Worm (Caenorhabditis elegans) whole organism, midembryonic: Measurements from ENCODE around the gene str-211.

Experiments used
- T22C8.4 ChIP-seq: fragments of 200-800 bp; sonication (Bioruptor generic); IDR thresholded peaks from 2 replicates; pipeline ENCODE4 v1.3.6; 2022; ENCODE audit warnings: missing genetic modification characterization, missing compliant biosample characterization
- cog-1 ChIP-seq: sonication (generic microtip); optimal IDR thresholded peaks from 2 replicates; lab custom pipeline; 2016; ENCODE audit warnings: missing genetic modification characterization, missing compliant biosample characterization
- flt-1 ChIP-seq: fragments of 200-800 bp; sonication (Bioruptor generic); IDR thresholded peaks from 2 replicates; pipeline ENCODE4 v1.3.6; 2022; ENCODE audit warnings: missing genetic modification characterization, missing compliant biosample characterization
- klf-2 ChIP-seq: fragments of 200-800 bp; sonication (Bioruptor generic); conservative IDR thresholded peaks from 2 replicates; pipeline ENCODE4 v1.3.6; 2022; ENCODE audit warnings: missing genetic modification reagents, missing genetic modification characterization, missing compliant biosample characterization
- med-1 ChIP-seq: sonication (generic microtip); optimal IDR thresholded peaks from 2 replicates; lab custom pipeline; 2017; ENCODE audit warnings: missing genetic modification characterization, mild to moderate bottlenecking, missing compliant biosample characterization, antibody characterized with exemption, missing genetic modification reagents; ENCODE audit not compliant: insufficient read depth
- tab-1 ChIP-seq: fragments of 200-800 bp; sonication (Bioruptor generic); IDR thresholded peaks from 2 replicates; pipeline ENCODE4 v1.3.6; 2022; ENCODE audit warnings: missing genetic modification characterization, missing compliant biosample characterization
- ztf-29 ChIP-seq: fragments of 200-800 bp; sonication (Bioruptor generic); IDR thresholded peaks from 2 replicates; pipeline ENCODE4 v1.3.6; 2022; ENCODE audit warnings: missing genetic modification reagents, missing genetic modification characterization, missing compliant biosample characterization

DNA sequence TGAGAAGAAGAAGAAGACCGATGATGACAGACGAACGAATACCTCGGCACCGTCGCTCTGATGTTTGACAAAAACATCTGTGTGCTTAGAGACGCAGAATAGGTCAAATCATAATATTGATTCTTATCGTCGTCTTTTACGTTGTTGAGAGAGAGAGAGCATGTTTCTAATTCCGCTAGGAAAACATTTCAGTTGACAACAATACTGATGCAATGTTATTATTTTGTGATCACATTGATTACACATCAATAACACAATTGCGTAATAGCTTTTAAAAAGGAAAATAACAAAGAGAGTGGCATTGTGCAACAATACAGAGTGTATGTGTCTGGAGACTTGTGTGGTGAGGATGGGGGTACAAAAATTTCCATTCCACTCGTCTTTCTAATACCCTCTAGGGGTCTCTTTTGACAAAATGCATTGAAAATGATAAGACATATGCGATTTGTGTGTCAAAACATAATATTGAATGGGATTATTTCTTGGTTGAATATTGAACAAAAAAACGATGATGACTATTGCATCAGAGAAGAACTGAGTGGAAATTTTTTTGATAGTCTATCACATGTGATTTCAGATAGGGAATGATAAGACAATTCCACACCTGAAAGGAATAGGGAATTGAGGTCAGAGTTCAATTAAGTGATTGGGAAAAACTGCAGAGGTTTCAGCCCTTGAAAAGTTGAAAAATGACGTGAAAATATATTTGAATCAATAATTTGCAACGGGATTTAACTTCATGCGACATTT lies 20.7 kb upstream of the str-211 start:
- TF ChIP-seq tab-1 (GFP tag; lab: Robert Waterston, UW) (no peak), cog-1 (no peak), klf-2 (no peak), flt-1 (GFP tag; lab: Robert Waterston, UW) (no peak), T22C8.4 (GFP tag; lab: Robert Waterston, UW) (no peak), med-1 (GFP tag; lab: Kevin White, UChicago) (no peak), ztf-29 (GFP tag; lab: Robert Waterston, UW) (no peak)
